Worm (Caenorhabditis elegans): ENCODE results near the gene rab-6.2.

Gene rab-6.2

DNA sequence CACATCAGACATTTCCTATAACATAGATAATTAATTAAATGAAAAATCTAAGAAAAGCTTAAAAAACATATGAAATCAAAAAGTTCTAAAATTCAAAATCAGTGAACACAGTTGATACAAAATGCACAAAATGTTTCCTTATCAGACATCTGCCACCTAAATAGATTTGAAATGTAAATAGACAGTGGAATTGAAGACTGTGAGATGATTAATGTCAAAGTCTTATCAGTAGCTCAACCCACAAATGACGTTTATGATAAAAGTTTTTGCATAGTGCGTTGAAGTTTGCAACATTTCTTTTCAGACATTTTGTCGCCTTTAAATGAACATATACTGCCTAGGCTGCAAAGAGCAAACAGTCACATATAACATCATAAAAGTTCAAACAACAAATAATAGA lies 34.5 kb downstream of the rab-6.2 start, which contains the start of gene Y40C7B.4:
Gene Y40C7B.4 (minus strand): TSS at position 19 of the 400 bp plus-strand sequence.
- TF ChIP-seq ceh-36 (tag; optimal IDR thresholded peaks at IDR 0.05) (no peak), tbx-11 (GFP tag; IDR thresholded peaks at IDR 0.05) (no peak), F13C5.2 (tag; optimal IDR thresholded peaks at IDR 0.05) (no peak), aly-1 (tag; optimal IDR thresholded peaks at IDR 0.05) (no peak), hmbx-1 (tag; optimal IDR thresholded peaks at IDR 0.05) (no peak), ama-1 (optimal IDR thresholded peaks at IDR 0.05) (no peak), hmg-4 (GFP tag; optimal IDR thresholded peaks at IDR 0.05) (no peak), B0310.2 (tag; optimal IDR thresholded peaks at IDR 0.05) (no peak), hnd-1 (tag; optimal IDR thresholded peaks at IDR 0.05) (no peak)

Data from whole organism, early embryonic.